Fruit fly (Drosophila melanogaster) Kc167 (cell line): ENCODE results near the gene Cpr65Ax1.
"Not testable (repeated sequence)": the region's sequence is repeated elsewhere in the genome, so short reads cannot be mapped to it uniquely, and the experiment has no call there.

Experiments
- Myc ChIP-seq: fragments of >200 bp; optimal IDR thresholded peaks from 2 replicates; lab custom pipeline; 2017; ENCODE audit warnings: missing external identifiers
- Sin3A ChIP-seq: fragments of >200 bp; optimal IDR thresholded peaks from 2 replicates; lab custom pipeline; 2018; ENCODE audit warnings: missing external identifiers
- h ChIP-seq: fragments of >200 bp; optimal IDR thresholded peaks from 3 replicates; lab custom pipeline; 2018; ENCODE audit warnings: missing external identifiers
- psq ChIP-seq: fragments of >200 bp; optimal IDR thresholded peaks from 2 replicates; lab custom pipeline; 2017; ENCODE audit warnings: missing external identifiers
- ttk ChIP-seq: sonication (Bioruptor generic); optimal IDR thresholded peaks from 2 replicates; lab custom pipeline; 2017; ENCODE audit warnings: missing external identifiers

DNA sequence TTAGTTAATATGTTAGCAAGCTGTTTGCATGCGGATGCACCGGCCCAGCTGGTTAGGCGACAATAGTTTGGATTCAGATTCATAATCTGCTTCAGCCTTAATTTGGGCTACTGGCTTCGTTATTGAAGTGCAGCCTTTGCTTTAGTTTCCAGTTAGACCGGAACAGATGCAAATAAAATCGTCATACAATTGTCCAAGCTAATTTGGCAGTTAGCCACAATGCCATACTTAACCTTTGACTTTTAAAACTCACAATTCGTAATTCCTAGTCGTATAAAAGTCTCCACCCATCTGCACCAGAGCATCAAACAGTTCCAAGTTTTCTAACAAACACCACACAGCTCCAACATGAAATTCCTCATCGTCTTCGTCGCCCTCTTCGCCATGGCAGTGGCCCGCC is 1.4 kb downstream of the Cpr65Ax1 start, which contains the start of gene Lcp65Ab2:
- TF ChIP-seq ttk (lab: Kevin White, UChicago); Sin3A; h; psq (lab: Kevin White, UChicago); Myc (lab: Kevin White, UChicago): not testable (repeated sequence)
